Worm (Caenorhabditis elegans) whole organism, L1 larva: ENCODE results near the gene cyp-13A10.

Experiments used
- ama-1 ChIP-seq: fragments of 150-350 bp; optimal IDR thresholded peaks from 2 replicates; lab custom pipeline; 2014
- ceh-90 ChIP-seq: sonication (generic microtip); optimal IDR thresholded peaks from 2 replicates; lab custom pipeline; 2016; ENCODE audit warnings: missing genetic modification characterization, missing compliant biosample characterization
- lsy-2 ChIP-seq, 2 experiments: fragments of 150-350 bp; optimal IDR thresholded peaks; 2 replicates each; lab custom pipeline; 2014; ENCODE audit warnings: missing biosample characterization in 2 of 2, missing genetic modification characterization in 2 of 2
- unc-62 ChIP-seq: fragments of 150-350 bp; optimal IDR thresholded peaks from 2 replicates; lab custom pipeline; 2014; ENCODE audit warnings: missing biosample characterization, missing genetic modification reagents, missing genetic modification characterization

- TF ChIP-seq ceh-90 (tag; lab: Kevin White, UChicago) (no peak), lsy-2 (tag; optimal IDR thresholded peaks at IDR 0.05; lab: Kevin White, UChicago) (no peak), unc-62 (GFP tag; lab: Kevin White, UChicago) (no peak), ama-1 (lab: Kevin White, UChicago) (no peak)
These were observed 44.8 kb downstream of the cyp-13A10 start for ce11 chrII:9617902-9618245.
